Worm (Caenorhabditis elegans) whole organism, L4/young adult: ENCODE measurements around the gene cwn-1.

Source experiments
- W03F9.2 ChIP-seq: fragments of 150-350 bp; optimal IDR thresholded peaks from 2 replicates; lab custom pipeline; 2014; ENCODE audit warnings: missing biosample characterization, missing genetic modification characterization
- him-1 ChIP-seq: sonication (generic microtip); optimal IDR thresholded peaks from 2 replicates; lab custom pipeline; 2016; ENCODE audit warnings: missing genotype, missing genetic modification reagents, missing genetic modification characterization, missing compliant biosample characterization

ce11 chrII:121121-121520, 12.3 kb downstream of the cwn-1 start, which contains the start of gene K10B4.3:
- TF ChIP-seq W03F9.2 (tag; lab: Kevin White, UChicago), result no peak
- no peak for TF ChIP-seq him-1 (tag; lab: Kevin White, UChicago)
